Fruit fly (Drosophila melanogaster): ENCODE data around the gene CG33658.

CG33658 gene

DNA sequence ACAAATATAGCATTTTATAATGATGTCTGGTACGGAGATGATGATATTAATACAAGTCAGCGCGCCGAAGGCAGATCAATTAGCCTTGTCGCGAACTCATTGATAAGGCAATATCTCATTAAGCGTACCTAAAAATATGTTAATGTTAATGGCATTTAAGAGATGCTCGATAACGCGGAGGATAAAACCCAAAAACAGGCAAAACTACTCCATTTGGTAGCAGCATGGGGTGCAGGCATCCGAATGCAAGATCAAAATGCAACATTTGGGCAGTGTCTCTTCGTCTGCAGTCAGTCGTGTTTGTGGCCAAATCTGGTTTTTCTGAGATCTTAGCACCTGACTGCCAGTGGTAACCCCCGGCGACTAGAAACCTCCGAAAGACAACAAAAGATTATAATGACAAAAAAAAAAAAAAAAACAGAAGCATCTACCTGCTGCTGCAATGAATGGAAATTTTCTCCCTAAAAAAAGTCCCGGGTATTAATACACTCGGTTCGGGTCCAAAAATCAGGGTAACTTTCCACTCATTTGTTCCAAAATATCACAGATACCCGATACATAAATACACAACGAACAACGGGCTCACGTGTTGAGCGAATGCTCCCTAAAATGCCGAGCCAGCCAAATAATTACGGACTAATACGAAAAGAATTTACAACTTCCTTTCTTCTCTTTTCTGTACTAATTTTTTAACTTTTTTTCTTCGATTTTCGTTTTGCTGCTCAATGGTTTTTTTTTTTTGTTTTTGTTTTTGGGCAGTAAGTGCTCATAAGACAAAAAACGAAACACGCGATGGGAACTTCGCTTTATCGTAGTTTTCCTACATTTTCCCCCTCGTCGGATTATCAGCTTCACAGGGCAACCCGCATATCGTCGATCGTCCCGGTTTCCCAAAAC, 5.2 kb upstream of the CG33658 start:
- TF ChIP-seq CG1621 (tag; optimal IDR thresholded peaks at IDR 0.05), result no peak
- no peak for TF ChIP-seq CG4318 (GFP tag; optimal IDR thresholded peaks at IDR 0.05)
- TF ChIP-seq dsx (GFP tag; optimal IDR thresholded peaks at IDR 0.05; ENCODE audit: poor library complexity, severe bottlenecking), result no peak
- TF ChIP-seq Eip78C (GFP tag), result no peak
- TF ChIP-seq salr (GFP tag; optimal IDR thresholded peaks at IDR 0.05), result no peak
- TF ChIP-seq Hr38 (GFP tag; optimal IDR thresholded peaks at IDR 0.05), result no peak
- TF ChIP-seq Sox102F (GFP tag; optimal IDR thresholded peaks at IDR 0.05), result no peak
- no peak for TF ChIP-seq CG6854 (GFP tag; optimal IDR thresholded peaks at IDR 0.05)
- TF ChIP-seq CG10669 (GFP tag; optimal IDR thresholded peaks at IDR 0.05), result no peak
- TF ChIP-seq OdsH (GFP tag; optimal IDR thresholded peaks at IDR 0.05), result no peak
- TF ChIP-seq Eip75B (GFP tag; optimal IDR thresholded peaks at IDR 0.05), result no peak
- TF ChIP-seq Gug (GFP tag; IDR thresholded peaks at IDR 0.05), result no peak
- TF ChIP-seq CG6808 (GFP tag; optimal IDR thresholded peaks at IDR 0.05), result no peak
- TF ChIP-seq Met (GFP tag; optimal IDR thresholded peaks at IDR 0.05), result no peak
- no peak for TF ChIP-seq net (GFP tag; optimal IDR thresholded peaks at IDR 0.05)
- TF ChIP-seq fd85E (GFP tag; optimal IDR thresholded peaks at IDR 0.05), result no peak
- no peak for TF ChIP-seq vri (GFP tag; optimal IDR thresholded peaks at IDR 0.05)

- TF ChIP-seq CG32006 (GFP tag; optimal IDR thresholded peaks at IDR 0.05) (no peak), CG3919 (GFP tag; optimal IDR thresholded peaks at IDR 0.05) (no peak), OdsH (GFP tag; optimal IDR thresholded peaks at IDR 0.05) (no peak), Gug (GFP tag; IDR thresholded peaks at IDR 0.05) (no peak), achi (GFP tag; optimal IDR thresholded peaks at IDR 0.05) (no peak), esn (GFP tag; optimal IDR thresholded peaks at IDR 0.05) (no peak), Lpt (GFP tag; optimal IDR thresholded peaks at IDR 0.05) (no peak)
Measured at dm6 chr3R:24845148-24845547, 4.2 kb upstream of the CG33658 start.

DNA sequence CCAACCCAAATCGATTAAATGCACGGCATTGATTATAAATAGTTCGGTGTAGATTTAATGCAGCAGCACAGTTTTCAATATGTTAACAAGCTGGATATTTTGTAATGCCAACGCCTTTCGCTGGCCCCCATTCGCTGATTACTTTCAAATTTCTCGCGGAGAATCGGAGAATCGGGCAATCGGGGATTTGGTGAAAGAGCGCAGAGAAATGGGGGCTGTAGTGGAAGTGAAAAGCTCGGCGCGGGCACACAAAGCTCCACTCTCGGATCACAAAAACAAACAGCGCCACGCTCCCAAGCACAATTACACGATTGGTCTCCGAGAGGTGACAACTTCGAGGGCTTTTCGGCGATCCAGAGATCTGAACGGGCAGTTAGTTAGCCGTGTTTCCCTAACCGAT, 672 bp upstream of the CG33658 start, which contains the start of gene Esp:
Esp (plus strand) TSS at position 301 of the 400 bp plus-strand sequence.
- TF ChIP-seq CG6792 (GFP tag; optimal IDR thresholded peaks at IDR 0.05), result no peak
- no peak for TF ChIP-seq Met (GFP tag; optimal IDR thresholded peaks at IDR 0.05)
- no peak for TF ChIP-seq CG7368 (GFP tag; optimal IDR thresholded peaks at IDR 0.05)
- no peak for TF ChIP-seq CG31627 (GFP tag; optimal IDR thresholded peaks at IDR 0.05)
- no peak for TF ChIP-seq CG8632 (GFP tag; optimal IDR thresholded peaks at IDR 0.05)
- TF ChIP-seq CG10669 (GFP tag; optimal IDR thresholded peaks at IDR 0.05), result no peak
- no peak for TF ChIP-seq CG4318 (GFP tag; optimal IDR thresholded peaks at IDR 0.05)
- no peak for TF ChIP-seq fd59A (GFP tag; optimal IDR thresholded peaks at IDR 0.05)
- no peak for TF ChIP-seq CG8119 (GFP tag; IDR thresholded peaks at IDR 0.05)
- TF ChIP-seq eg (GFP tag; IDR thresholded peaks at IDR 0.05), result no peak
- no peak for TF ChIP-seq CG15336 (GFP tag; IDR thresholded peaks at IDR 0.05)
- no peak for TF ChIP-seq pdm3 (GFP tag; optimal IDR thresholded peaks at IDR 0.05)
- no peak for TF ChIP-seq dsx (GFP tag; optimal IDR thresholded peaks at IDR 0.05; ENCODE audit: poor library complexity, severe bottlenecking)

DNA sequence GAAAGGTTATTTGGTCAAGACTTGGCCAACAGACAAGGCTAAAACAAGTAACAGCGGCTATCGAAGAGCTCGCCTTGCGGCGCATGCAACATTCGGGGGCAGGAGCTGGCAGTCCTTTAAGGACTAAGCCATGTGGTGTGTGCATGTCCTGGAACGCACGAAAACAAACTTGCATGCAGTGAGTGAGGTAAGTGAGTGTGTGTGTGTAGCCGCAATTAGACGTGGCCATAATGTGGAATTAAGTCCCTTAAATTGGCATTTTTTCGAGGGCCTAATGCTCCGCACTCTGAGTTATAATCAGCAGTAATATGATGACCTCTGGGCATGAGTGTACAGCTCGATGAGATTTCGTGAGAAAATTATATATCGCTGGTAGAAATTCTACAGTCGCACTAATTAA, 7.3 kb downstream of the CG33658 start, which contains the start of gene sosie:
sosie (plus strand) TSS at position 301 of the 400 bp plus-strand sequence.
- no peak for TF ChIP-seq Gug (GFP tag; IDR thresholded peaks at IDR 0.05)
- no peak for TF ChIP-seq CG6808 (GFP tag; optimal IDR thresholded peaks at IDR 0.05)
- TF ChIP-seq CG1621 (tag; optimal IDR thresholded peaks at IDR 0.05), result no peak
- TF ChIP-seq CG32006 (GFP tag; optimal IDR thresholded peaks at IDR 0.05), result no peak
- no peak for TF ChIP-seq Sox14 (GFP tag; optimal IDR thresholded peaks at IDR 0.05)
- TF ChIP-seq Smox (GFP tag; optimal IDR thresholded peaks at IDR 0.05), result no peak
- TF ChIP-seq CG10631 (GFP tag; optimal IDR thresholded peaks at IDR 0.05), result no peak
- TF ChIP-seq dac (GFP tag; optimal IDR thresholded peaks at IDR 0.05), result no peak
- no peak for TF ChIP-seq CG6276 (GFP tag; optimal IDR thresholded peaks at IDR 0.05)
- TF ChIP-seq Ets96B (tag; optimal IDR thresholded peaks at IDR 0.05), result no peak
- TF ChIP-seq Sox102F (GFP tag; optimal IDR thresholded peaks at IDR 0.05), result no peak
- no peak for TF ChIP-seq spab (GFP tag; optimal IDR thresholded peaks at IDR 0.05)
- no peak for TF ChIP-seq dsx (GFP tag; optimal IDR thresholded peaks at IDR 0.05; ENCODE audit: poor library complexity, severe bottlenecking)
- no peak for TF ChIP-seq CG3032 (tag; optimal IDR thresholded peaks at IDR 0.05)

All from whole organism, prepupa.